Fruit fly (Drosophila melanogaster) S2 (cell line): Measurements from ENCODE around the gene mri.

ENCODE experiments used
- CG8478 ChIP-seq: fragments of >200 bp; optimal IDR thresholded peaks from 2 replicates; lab custom pipeline; 2018
- CTCF ChIP-seq, 2 experiments: fragments of >200 bp; optimal IDR thresholded peaks; 2 replicates each; lab custom pipeline; 2018

- no peak for TF ChIP-seq CG8478
- no peak for TF ChIP-seq CTCF (optimal IDR thresholded peaks at IDR 0.05; lab: Kevin White, UChicago)
Measured at dm6 chr3L:211200-211599, 11.2 kb downstream of the mri start, which contains the start of gene Prp4k.
